Worm (Caenorhabditis elegans) whole organism, L4 larva: ENCODE results near the gene oac-53.
A peak's percentile ranks its signal among the peaks of the same experiment; 100 is the strongest.

Experiments used
- D1046.2 ChIP-seq: fragments of 200-800 bp; sonication (Bioruptor generic); IDR thresholded peaks from 2 replicates; pipeline ENCODE4 v1.3.6; 2022; ENCODE audit warnings: missing genetic modification characterization, missing compliant biosample characterization
- F26F4.8 ChIP-seq: fragments of 200-800 bp; sonication (Bioruptor generic); conservative IDR thresholded peaks from 2 replicates; pipeline ENCODE4 v1.3.6; 2022; ENCODE audit warnings: missing genetic modification characterization, missing compliant biosample characterization
- F49E8.2 ChIP-seq: sonication (generic microtip); optimal IDR thresholded peaks from 2 replicates; lab custom pipeline; 2016; ENCODE audit warnings: missing compliant biosample characterization, mild to moderate bottlenecking, missing genetic modification characterization, borderline replicate concordance
- R02D3.7 ChIP-seq: fragments of 150-350 bp; sonication (generic microtip); optimal IDR thresholded peaks from 3 replicates; lab custom pipeline; 2014; ENCODE audit warnings: missing biosample characterization, missing genetic modification characterization
- Y5F2A.4 ChIP-seq: fragments of 200-800 bp; sonication (Bioruptor generic); optimal IDR thresholded peaks from 2 replicates; lab custom pipeline; 2018; ENCODE audit warnings: mild to moderate bottlenecking, missing genetic modification characterization, missing compliant biosample characterization
- aha-1 ChIP-seq: fragments of 150-350 bp; peaks from one replicate; lab custom pipeline; 2014; ENCODE audit warnings: missing biosample characterization, missing genetic modification characterization
- ceh-32 ChIP-seq: sonication (generic microtip); optimal IDR thresholded peaks from 2 replicates; lab custom pipeline; 2016; ENCODE audit warnings: mild to moderate bottlenecking, missing genetic modification characterization, missing compliant biosample characterization; ENCODE audit not compliant: poor library complexity
- ceh-62 ChIP-seq: sonication (generic microtip); optimal IDR thresholded peaks from 2 replicates; lab custom pipeline; 2017; ENCODE audit warnings: missing biosample characterization, missing genetic modification characterization
- ceh-82 ChIP-seq: sonication (generic microtip); optimal IDR thresholded peaks from 2 replicates; lab custom pipeline; 2017; ENCODE audit warnings: missing biosample characterization, missing genetic modification characterization
- cey-2 ChIP-seq: sonication (generic microtip); optimal IDR thresholded peaks from 3 replicates; lab custom pipeline; 2017; ENCODE audit warnings: missing genetic modification characterization, mild to moderate bottlenecking, missing compliant biosample characterization, antibody characterized with exemption, borderline replicate concordance; ENCODE audit not compliant: insufficient read depth
- ctbp-1 ChIP-seq: fragments of 200-800 bp; sonication (Bioruptor generic); IDR thresholded peaks from 2 replicates; pipeline ENCODE4 v1.3.6; 2022; ENCODE audit warnings: missing genetic modification reagents, missing genetic modification characterization, missing compliant biosample characterization
- dmd-6 ChIP-seq: fragments of 200-800 bp; sonication (Bioruptor generic); IDR thresholded peaks from 2 replicates; pipeline ENCODE4 v1.3.6; 2022; ENCODE audit warnings: missing genetic modification reagents, missing genetic modification characterization, missing compliant biosample characterization
- duxl-1 ChIP-seq: sonication (generic microtip); optimal IDR thresholded peaks from 2 replicates; lab custom pipeline; 2016; ENCODE audit warnings: mild to moderate bottlenecking, missing genetic modification characterization, moderate library complexity, missing compliant biosample characterization; ENCODE audit not compliant: poor library complexity
- dve-1 ChIP-seq: sonication (generic microtip); optimal IDR thresholded peaks from 2 replicates; lab custom pipeline; 2017; ENCODE audit warnings: antibody characterized with exemption, mild to moderate bottlenecking, missing genetic modification characterization, missing compliant biosample characterization; ENCODE audit not compliant: insufficient read depth
- egl-27 ChIP-seq: sonication (generic microtip); optimal IDR thresholded peaks from 3 replicates; lab custom pipeline; 2017; ENCODE audit warnings: missing biosample characterization, missing genetic modification reagents, missing genetic modification characterization
- fkh-10 ChIP-seq: fragments of 150-350 bp; optimal IDR thresholded peaks from 2 replicates; lab custom pipeline; 2014; ENCODE audit warnings: missing biosample characterization, missing genetic modification reagents, missing genetic modification characterization
- hif-1 ChIP-seq, 2 experiments: sonication (generic microtip); optimal IDR thresholded peaks; 2 replicates each; lab custom pipeline; 2016 to 2017; ENCODE audit warnings: missing compliant biosample characterization in 2 of 2, missing genetic modification characterization in 2 of 2, missing genetic modification reagents in 2 of 2, missing genotype in 2 of 2, mild to moderate bottlenecking in 1 of 2
- hlh-11 ChIP-seq: fragments of 200-800 bp; sonication (Bioruptor generic); optimal IDR thresholded peaks from 2 replicates; lab custom pipeline; 2018; ENCODE audit warnings: mild to moderate bottlenecking, missing genetic modification characterization, missing compliant biosample characterization
- hlh-30 ChIP-seq: sonication (generic microtip); optimal IDR thresholded peaks from 2 replicates; lab custom pipeline; 2017; ENCODE audit warnings: antibody characterized with exemption, mild to moderate bottlenecking, missing genetic modification characterization, missing compliant biosample characterization; ENCODE audit not compliant: insufficient read depth
- hmg-1.1 ChIP-seq: fragments of 200-800 bp; sonication (Bioruptor generic); IDR thresholded peaks from 2 replicates; pipeline ENCODE4 v1.3.6; 2022; ENCODE audit warnings: missing genetic modification reagents, missing genetic modification characterization, missing compliant biosample characterization
- jun-1 ChIP-seq: fragments of 150-350 bp; optimal IDR thresholded peaks from 2 replicates; lab custom pipeline; 2014; ENCODE audit warnings: missing biosample characterization, missing genetic modification reagents, missing genetic modification characterization
- lim-7 ChIP-seq: fragments of 200-800 bp; sonication (Bioruptor generic); IDR thresholded peaks from 2 replicates; pipeline ENCODE4 v1.3.6; 2022; ENCODE audit warnings: missing genetic modification characterization, missing compliant biosample characterization
- lin-1 ChIP-seq: fragments of 200-800 bp; sonication (Bioruptor generic); IDR thresholded peaks from 2 replicates; pipeline ENCODE4 v1.3.6; 2022; ENCODE audit warnings: missing genetic modification reagents, missing genetic modification characterization, missing compliant biosample characterization
- lin-39 ChIP-seq: fragments of 150-350 bp; optimal IDR thresholded peaks from 2 replicates; lab custom pipeline; 2014; ENCODE audit warnings: missing biosample characterization, missing genetic modification reagents, missing genetic modification characterization
- lsy-2 ChIP-seq, 2 experiments: fragments of 150-350 bp in 1 of 2; sonication (generic microtip) in 1 of 2; optimal IDR thresholded peaks; 2 replicates each; lab custom pipeline; 2014 to 2017; ENCODE audit warnings: missing biosample characterization in 2 of 2, missing genetic modification characterization in 2 of 2
- madf-9 ChIP-seq: fragments of 200-800 bp; sonication (Bioruptor generic); conservative IDR thresholded peaks from 2 replicates; pipeline ENCODE4 v1.3.6; 2022; ENCODE audit warnings: missing genetic modification reagents, missing genetic modification characterization, missing compliant biosample characterization
- mdt-29 ChIP-seq: fragments of 200-800 bp; sonication (Bioruptor generic); IDR thresholded peaks from 2 replicates; pipeline ENCODE4 v1.3.6; 2022; ENCODE audit warnings: missing genetic modification reagents, missing genetic modification characterization, missing compliant biosample characterization
- mes-2 ChIP-seq: sonication (generic microtip); optimal IDR thresholded peaks from 2 replicates; lab custom pipeline; 2016; ENCODE audit warnings: missing genotype, mild to moderate bottlenecking, missing genetic modification characterization, missing compliant biosample characterization; ENCODE audit not compliant: poor library complexity, severe bottlenecking
- nhr-28 ChIP-seq: fragments of 150-350 bp; optimal IDR thresholded peaks from 2 replicates; lab custom pipeline; 2014; ENCODE audit warnings: missing biosample characterization, missing genetic modification characterization
- nhr-6 ChIP-seq: fragments of 150-350 bp; optimal IDR thresholded peaks from 2 replicates; lab custom pipeline; 2014; ENCODE audit warnings: missing biosample characterization, missing genetic modification characterization
- nhr-77 ChIP-seq: fragments of 150-350 bp; optimal IDR thresholded peaks from 2 replicates; lab custom pipeline; 2014; ENCODE audit warnings: missing biosample characterization, missing genetic modification characterization
- php-3 ChIP-seq: fragments of 200-800 bp; sonication (Bioruptor generic); IDR thresholded peaks from 2 replicates; pipeline ENCODE4 v1.3.6; 2022; ENCODE audit warnings: missing genetic modification reagents, missing genetic modification characterization, missing compliant biosample characterization
- set-16 ChIP-seq: fragments of 200-800 bp; sonication (Bioruptor generic); IDR thresholded peaks from 2 replicates; pipeline ENCODE4 v1.3.6; 2022; ENCODE audit warnings: missing genetic modification reagents, missing genetic modification characterization, missing compliant biosample characterization
- spr-3 ChIP-seq: fragments of 200-800 bp; sonication (Bioruptor generic); optimal IDR thresholded peaks from 2 replicates; lab custom pipeline; 2018; ENCODE audit warnings: mild to moderate bottlenecking, missing genetic modification characterization, missing compliant biosample characterization
- tra-1 ChIP-seq: fragments of 200-800 bp; sonication (Bioruptor generic); IDR thresholded peaks from 2 replicates; pipeline ENCODE4 v1.3.6; 2022; ENCODE audit warnings: missing genetic modification reagents, missing genetic modification characterization, missing compliant biosample characterization
- unc-130 ChIP-seq: sonication (generic microtip); optimal IDR thresholded peaks from 2 replicates; lab custom pipeline; 2016; ENCODE audit warnings: missing genetic modification reagents, missing genetic modification characterization, missing compliant biosample characterization
- unc-62 ChIP-seq, 3 experiments: fragments of 150-350 bp in 1 of 3; sonication (generic microtip); optimal IDR thresholded peaks in 2 of 3; peaks in 1 of 3; 1 replicate in 1 of 3; 2 replicates in 2 of 3; lab custom pipeline; 2014 to 2017; ENCODE audit warnings: missing biosample characterization in 3 of 3, missing genetic modification characterization in 3 of 3, missing genetic modification reagents in 3 of 3, missing genotype in 1 of 3
- vab-7 ChIP-seq: fragments of 200-800 bp; sonication (Bioruptor generic); IDR thresholded peaks from 2 replicates; pipeline ENCODE4 v1.3.6; 2022; ENCODE audit warnings: missing genetic modification reagents, missing genetic modification characterization, missing compliant biosample characterization
- zag-1 ChIP-seq: fragments of 150-350 bp; optimal IDR thresholded peaks from 2 replicates; lab custom pipeline; 2014; ENCODE audit warnings: missing biosample characterization, missing genetic modification characterization

The oac-53 gene

ce11 chrV:16603102-16603501 is 24.7 kb downstream of the oac-53 start, which contains the start of gene T03E6.8:
Gene T03E6.8 (minus strand): TSS chrV:16603202.
- TF ChIP-seq lim-7 (no peak), vab-7 (no peak), jun-1 (tag; lab: Kevin White, UChicago) (no peak), egl-27 (tag; lab: Kevin White, UChicago) (no peak), Y5F2A.4 (GFP tag; lab: Kevin White, UChicago) (no peak), mes-2 (no peak), spr-3 (GFP tag; lab: Kevin White, UChicago) (no peak), R02D3.7 (tag; lab: Kevin White, UChicago) (no peak), ceh-32 (tag; lab: Kevin White, UChicago) (no peak), nhr-28 (tag; lab: Kevin White, UChicago) (no peak), madf-9 (GFP tag; lab: Robert Waterston, UW) (no peak), nhr-77 (tag; lab: Kevin White, UChicago) (no peak), set-16 (GFP tag; lab: Robert Waterston, UW) (no peak), cey-2 (no peak)

ce11 chrV:16600623-16601022 is 27.1 kb downstream of the oac-53 start, which contains the start of gene T03E6.9:
Gene T03E6.9 (minus strand): TSS chrV:16600723.
- peak in 1 of 2 experiments; percentile 6 for TF ChIP-seq unc-62 (GFP tag; optimal IDR thresholded peaks at IDR 0.05 in 1 of 2; lab: Kevin White, UChicago)
- TF ChIP-seq unc-62 (tag; optimal IDR thresholded peaks at IDR 0.05; lab: Kevin White, UChicago), result no peak
- TF ChIP-seq unc-130, result no peak
- TF ChIP-seq, all 104 proteins: peak for 1

DNA sequence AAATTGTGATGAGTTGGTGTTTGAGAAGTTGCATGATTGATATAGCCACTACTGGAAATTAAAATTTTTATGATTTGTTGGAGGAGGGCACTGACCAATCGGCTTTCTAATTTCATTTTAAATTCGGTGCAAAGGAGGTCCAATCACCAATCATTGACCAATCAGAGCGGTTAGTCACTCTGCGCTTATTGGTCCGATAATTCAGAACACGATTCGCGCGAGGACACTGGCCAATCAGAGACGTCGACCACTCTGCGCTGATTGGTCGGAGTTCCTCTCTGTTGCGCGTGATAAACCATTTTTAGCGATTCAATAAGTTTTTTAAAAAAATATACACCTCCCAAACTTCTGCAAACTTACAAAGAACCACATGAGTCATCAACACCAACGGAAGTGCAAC is 27.9 kb downstream of the oac-53 start:
- no peak for TF ChIP-seq zag-1
- no peak for TF ChIP-seq ctbp-1 (GFP tag; lab: Robert Waterston, UW)
- no peak for TF ChIP-seq lin-1 (GFP tag; lab: Robert Waterston, UW)
- TF ChIP-seq duxl-1, result no peak
- TF ChIP-seq fkh-10 (GFP tag; lab: Kevin White, UChicago), result no peak
- TF ChIP-seq F49E8.2, result no peak
- TF ChIP-seq php-3 (GFP tag; lab: Robert Waterston, UW), result no peak
- TF ChIP-seq ceh-62 (tag; lab: Kevin White, UChicago), result no peak
- TF ChIP-seq set-16 (GFP tag; lab: Robert Waterston, UW), result no peak

ce11 chrV:16598437-16598836 is 29.3 kb downstream of the oac-53 start:
- TF ChIP-seq dmd-6, result peak; percentile 14; the same call in 1 of the 2 replicates
- TF ChIP-seq lin-39 (tag; lab: Kevin White, UChicago), result no peak
- TF ChIP-seq nhr-6 (tag; lab: Kevin White, UChicago), result no peak
- no peak for TF ChIP-seq F26F4.8 (GFP tag; lab: Robert Waterston, UW)
- no peak for TF ChIP-seq R02D3.7 (tag; lab: Kevin White, UChicago)
- peak; percentile 1 for TF ChIP-seq aha-1 (tag; lab: Kevin White, UChicago)
- no peak for TF ChIP-seq hmg-1.1 (GFP tag; lab: Robert Waterston, UW)
- no peak for TF ChIP-seq lsy-2 (tag; optimal IDR thresholded peaks at IDR 0.05; lab: Kevin White, UChicago)
- TF ChIP-seq ceh-82 (tag; lab: Kevin White, UChicago), result no peak
- peak; percentile 64 for TF ChIP-seq hlh-30 (tag; lab: Kevin White, UChicago)
- TF ChIP-seq hif-1 (tag; optimal IDR thresholded peaks at IDR 0.05; lab: Kevin White, UChicago), result no peak
- TF ChIP-seq egl-27 (tag; lab: Kevin White, UChicago), result no peak
- peak; percentile 38 for TF ChIP-seq dve-1 (tag; lab: Kevin White, UChicago)
- peak; percentile 66 for TF ChIP-seq hlh-11 (tag; lab: Kevin White, UChicago)
- peak; percentile 95 for TF ChIP-seq mdt-29 (GFP tag; lab: Robert Waterston, UW)
- no peak for TF ChIP-seq D1046.2 (GFP tag; lab: Robert Waterston, UW)
- TF ChIP-seq unc-62 (GFP tag; optimal IDR thresholded peaks at IDR 0.05 in 1 of 2; lab: Kevin White, UChicago), result no peak
- TF ChIP-seq unc-62 (tag; optimal IDR thresholded peaks at IDR 0.05; lab: Kevin White, UChicago), result no peak
- 0 out of 2 replicates have a peak, but pooled peaks have one; percentile 35 for TF ChIP-seq tra-1 (GFP tag; lab: Robert Waterston, UW)
